Worm (Caenorhabditis elegans): Measurements from ENCODE around the gene vrp-1.

DNA sequence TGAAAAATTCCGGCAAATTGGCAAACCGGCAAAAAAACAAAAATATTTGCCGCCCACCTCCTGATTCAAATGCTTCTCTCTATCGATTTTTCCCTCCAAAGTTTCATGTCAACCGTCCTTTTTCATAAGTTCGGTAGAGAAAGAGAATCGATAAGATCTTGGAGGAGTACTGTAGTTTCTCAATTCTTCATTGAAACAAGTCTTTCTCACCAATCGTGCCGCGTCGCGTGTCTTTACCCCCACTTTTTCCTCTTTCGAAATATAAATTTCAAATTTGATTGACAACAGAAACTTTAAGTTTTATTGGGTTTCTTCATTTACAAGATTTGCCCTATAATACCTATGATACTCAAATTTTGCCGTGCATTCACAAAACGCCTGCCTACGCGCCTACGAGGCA lies 6.2 kb downstream of the vrp-1 start:
- TF ChIP-seq elt-3 (tag; optimal IDR thresholded peaks at IDR 0.05) (no peak), unc-62 (GFP tag; optimal IDR thresholded peaks at IDR 0.05) (no peak), flh-1 (GFP tag; optimal IDR thresholded peaks at IDR 0.05) (no peak), ceh-39 (tag; optimal IDR thresholded peaks at IDR 0.05) (no peak)

All from whole organism, mixed stage, embryonic.